Fruit fly (Drosophila melanogaster): ENCODE data around the gene CG43057.

The CG43057 gene

dm6 chr2L:8257401-8258266 is 13.8 kb upstream of the CG43057 start, which contains the start of gene CG8086 (continued):
- TF ChIP-seq Hmr (GFP tag; optimal IDR thresholded peaks at IDR 0.05) (no peak), Med (GFP tag) (peak; percentile 71), B-H1 (GFP tag; IDR thresholded peaks at IDR 0.05) (no peak), CG9437 (GFP tag; optimal IDR thresholded peaks at IDR 0.05) (peak; percentile 99), Pdp1 (GFP tag; optimal IDR thresholded peaks at IDR 0.05) (peak in 1 of 2 experiments; percentile 92), Sox100B (GFP tag; optimal IDR thresholded peaks at IDR 0.05) (no peak), CG11723 (GFP tag; optimal IDR thresholded peaks at IDR 0.05) (no peak), CG32532 (GFP tag; IDR thresholded peaks at IDR 0.05) (0 out of 2 replicates have a peak, but pooled peaks have one; percentile 11), CG32772 (GFP tag; IDR thresholded peaks at IDR 0.05) (no peak), Dek (tag; optimal IDR thresholded peaks at IDR 0.05) (no peak), emc (GFP tag; optimal IDR thresholded peaks at IDR 0.05) (no peak), ash1 (GFP tag; optimal IDR thresholded peaks at IDR 0.05) (no peak), Rfx (GFP tag; IDR thresholded peaks at IDR 0.05) (peak; percentile 11; the same call in 1 of the 2 replicates), Drgx (GFP tag; IDR thresholded peaks at IDR 0.05) (no peak), Bgb (GFP tag; IDR thresholded peaks at IDR 0.05; ENCODE audit: partially characterized antibody) (peak; percentile 9; the same call in 1 of the 2 replicates), Bteb2 (GFP tag; optimal IDR thresholded peaks at IDR 0.05) (no peak)

dm6 chr2L:8255406-8255805 is 11.6 kb upstream of the CG43057 start:
- no peak for TF ChIP-seq chm (GFP tag; IDR thresholded peaks at IDR 0.05)
- no peak for TF ChIP-seq Nf-YC (tag; optimal IDR thresholded peaks at IDR 0.05)
- TF ChIP-seq cas (GFP tag; IDR thresholded peaks at IDR 0.05) = no peak
- TF ChIP-seq CG30403 (GFP tag; optimal IDR thresholded peaks at IDR 0.05) = no peak
- no peak for TF ChIP-seq Chrac-16 (GFP tag; optimal IDR thresholded peaks at IDR 0.05)
- TF ChIP-seq CG5245 (GFP tag; optimal IDR thresholded peaks at IDR 0.05) = no peak
- no peak for TF ChIP-seq Aef1 (GFP tag; IDR thresholded peaks at IDR 0.05)
- TF ChIP-seq CG6813 (GFP tag; optimal IDR thresholded peaks at IDR 0.05) = no peak
- TF ChIP-seq caup (GFP tag; optimal IDR thresholded peaks at IDR 0.05; ENCODE audit: severe bottlenecking) = no peak
- TF ChIP-seq dimm (GFP tag; IDR thresholded peaks at IDR 0.05) = no peak
- TF ChIP-seq CG6765 (GFP tag; optimal IDR thresholded peaks at IDR 0.05) = no peak
- TF ChIP-seq insv (GFP tag; optimal IDR thresholded peaks at IDR 0.05) = no peak
- peak; percentile 59; the same call in 1 of the 3 replicates for TF ChIP-seq CG11695 (GFP tag; IDR thresholded peaks at IDR 0.05)
- no peak for TF ChIP-seq CG6254 (GFP tag; optimal IDR thresholded peaks at IDR 0.05)
- TF ChIP-seq fd3F (GFP tag; optimal IDR thresholded peaks at IDR 0.05) = no peak
- no peak for TF ChIP-seq CG10979 (tag; optimal IDR thresholded peaks at IDR 0.05)
- TF ChIP-seq D19B (GFP tag; optimal IDR thresholded peaks at IDR 0.05) = peak; percentile 85
- TF ChIP-seq Lpt (GFP tag; optimal IDR thresholded peaks at IDR 0.05) = no peak
- no peak for TF ChIP-seq lilli (GFP tag; optimal IDR thresholded peaks at IDR 0.05)
- peak; percentile 20; the same call in 1 of the 2 replicates for TF ChIP-seq sisA (GFP tag; IDR thresholded peaks at IDR 0.05)
- peak; percentile 14 for TF ChIP-seq CG12659 (GFP tag; optimal IDR thresholded peaks at IDR 0.05)
- peak; percentile 19; the same call in 1 of the 2 replicates for TF ChIP-seq ttk (GFP tag; IDR thresholded peaks at IDR 0.05)
- TF ChIP-seq CG10267 (tag; optimal IDR thresholded peaks at IDR 0.05) = no peak
- peak; percentile 30; the same call in 1 of the 2 replicates for TF ChIP-seq Xrp1 (GFP tag; IDR thresholded peaks at IDR 0.05)
- TF ChIP-seq CG10654 (GFP tag; optimal IDR thresholded peaks at IDR 0.05) = no peak
- TF ChIP-seq ems (GFP tag; optimal IDR thresholded peaks at IDR 0.05) = no peak
- TF ChIP-seq ewg (GFP tag; optimal IDR thresholded peaks at IDR 0.05) = no peak
- no peak for TF ChIP-seq CG42726 (GFP tag; IDR thresholded peaks at IDR 0.05; ENCODE audit: partially characterized antibody)
- TF ChIP-seq D19A (tag; optimal IDR thresholded peaks at IDR 0.05) = no peak
- peak; percentile 23 for TF ChIP-seq vvl (GFP tag; IDR thresholded peaks at IDR 0.05)
- no peak for TF ChIP-seq Sin3A (optimal IDR thresholded peaks at IDR 0.05)
- TF ChIP-seq chif (GFP tag; optimal IDR thresholded peaks at IDR 0.05) = peak in 1 of 2 experiments; percentile 4
- no peak for TF ChIP-seq CG12155 (GFP tag; optimal IDR thresholded peaks at IDR 0.05)

All from whole organism, embryonic.